Worm (Caenorhabditis elegans): ENCODE measurements around the gene F47G9.6.

Gene F47G9.6

ce11 chrV:11329100-11329499 lies at the start of gene F47G9.6:
TSS of gene F47G9.6 (plus strand) at chrV:11329400.
- TF ChIP-seq T23F11.4 (GFP tag; optimal IDR thresholded peaks at IDR 0.05) (no peak), Y22D7AL.16 (tag; optimal IDR thresholded peaks at IDR 0.05) (no peak), ceh-2 (tag; optimal IDR thresholded peaks at IDR 0.05) (no peak), zip-5 (tag; optimal IDR thresholded peaks at IDR 0.05) (no peak), ceh-30 (tag; optimal IDR thresholded peaks at IDR 0.05) (no peak), che-1 (tag; optimal IDR thresholded peaks at IDR 0.05) (no peak), ceh-45 (GFP tag; IDR thresholded peaks at IDR 0.05) (no peak), ceh-22 (tag; optimal IDR thresholded peaks at IDR 0.05) (no peak), fax-1 (tag; optimal IDR thresholded peaks at IDR 0.05) (no peak), hlh-15 (tag; optimal IDR thresholded peaks at IDR 0.05) (no peak), hlh-13 (GFP tag; optimal IDR thresholded peaks at IDR 0.05) (no peak), pros-1 (tag; optimal IDR thresholded peaks at IDR 0.05) (no peak), dmd-4 (tag; optimal IDR thresholded peaks at IDR 0.05; ENCODE audit: borderline replicate concordance) (no peak), madf-2 (tag; optimal IDR thresholded peaks at IDR 0.05) (no peak), pag-3 (tag; optimal IDR thresholded peaks at IDR 0.05; ENCODE audit: borderline replicate concordance) (no peak), ceh-18 (tag; optimal IDR thresholded peaks at IDR 0.05) (no peak), C38D4.7 (GFP tag; optimal IDR thresholded peaks at IDR 0.05) (no peak), pat-9 (tag; optimal IDR thresholded peaks at IDR 0.05) (no peak), unc-3 (GFP tag; conservative IDR thresholded peaks at IDR 0.05) (no peak), unc-3 (tag; optimal IDR thresholded peaks at IDR 0.05) (no peak), elt-2 (tag; optimal IDR thresholded peaks at IDR 0.05) (no peak)

- TF ChIP-seq odd-2 (tag; optimal IDR thresholded peaks at IDR 0.05) (no peak), ceh-6 (GFP tag; optimal IDR thresholded peaks at IDR 0.05) (no peak), C38D4.7 (GFP tag; optimal IDR thresholded peaks at IDR 0.05) (no peak), ceh-48 (tag; optimal IDR thresholded peaks at IDR 0.05) (peak; percentile 13), sox-4 (tag; optimal IDR thresholded peaks at IDR 0.05) (no peak)
Observed at ce11 chrV:11279564-11279963, 49.6 kb upstream of the F47G9.6 start.

ce11 chrV:11281414-11282209 lies 47.6 kb upstream of the F47G9.6 start:
- peak; percentile 67 for TF ChIP-seq unc-55 (GFP tag; optimal IDR thresholded peaks at IDR 0.05)
- no peak for TF ChIP-seq ceh-14 (tag; optimal IDR thresholded peaks at IDR 0.05)
- peak; percentile 28 for TF ChIP-seq nfya-1 (tag; optimal IDR thresholded peaks at IDR 0.05)
- peak; percentile 37 for TF ChIP-seq unc-42 (tag; optimal IDR thresholded peaks at IDR 0.05)
- no peak for TF ChIP-seq rnt-1 (tag; optimal IDR thresholded peaks at IDR 0.05)
- no peak for TF ChIP-seq tbx-7 (tag; optimal IDR thresholded peaks at IDR 0.05)

- TF ChIP-seq dve-1 (tag; optimal IDR thresholded peaks at IDR 0.05) (no peak), lin-11 (tag; optimal IDR thresholded peaks at IDR 0.05) (no peak), unc-3 (GFP tag; conservative IDR thresholded peaks at IDR 0.05) (no peak), unc-3 (tag; optimal IDR thresholded peaks at IDR 0.05) (no peak), ceh-2 (tag; optimal IDR thresholded peaks at IDR 0.05) (no peak), ceh-48 (tag; optimal IDR thresholded peaks at IDR 0.05) (no peak), pat-9 (tag; optimal IDR thresholded peaks at IDR 0.05) (no peak), hlh-30 (tag; optimal IDR thresholded peaks at IDR 0.05; ENCODE audit: insufficient read depth) (no peak), fkh-6 (tag; optimal IDR thresholded peaks at IDR 0.05) (no peak), pqm-1 (tag; optimal IDR thresholded peaks at IDR 0.05) (no peak), pha-4 (tag; optimal IDR thresholded peaks at IDR 0.05) (no peak), pha-2 (tag; optimal IDR thresholded peaks at IDR 0.05) (no peak), ceh-30 (tag; optimal IDR thresholded peaks at IDR 0.05) (no peak), dmd-4 (tag; optimal IDR thresholded peaks at IDR 0.05; ENCODE audit: borderline replicate concordance) (no peak), ahr-1 (tag; optimal IDR thresholded peaks at IDR 0.05) (no peak)
Observed at ce11 chrV:11282272-11282671, 46.9 kb upstream of the F47G9.6 start, which contains the start of gene gly-20. TSS of gene gly-20 (plus strand) at chrV:11282572.

Measured in whole organism, late embryonic.